Fruit fly (Drosophila melanogaster) whole organism, wandering third instar larva: ENCODE measurements around the gene Hsp23.

Experiments
- Abd-B ChIP-seq: fragments of >200 bp; optimal IDR thresholded peaks from 2 replicates; lab custom pipeline; 2017; ENCODE audit warnings: missing biosample characterization, missing genetic modification characterization
- CG32264 ChIP-seq: fragments of 200-800 bp; sonication (Bioruptor generic); optimal IDR thresholded peaks from 2 replicates; lab custom pipeline; 2016; ENCODE audit warnings: missing biosample characterization, missing genetic modification characterization
- CG9705 ChIP-seq: fragments of 200-800 bp; sonication (Bioruptor generic); optimal IDR thresholded peaks from 2 replicates; lab custom pipeline; 2018; ENCODE audit warnings: missing biosample characterization, mild to moderate bottlenecking, missing genetic modification characterization
- CrebA ChIP-seq: fragments of 200-800 bp; sonication (Bioruptor generic); optimal IDR thresholded peaks from 2 replicates; lab custom pipeline; 2016; ENCODE audit warnings: missing biosample characterization, mild to moderate bottlenecking, missing genetic modification characterization, borderline replicate concordance
- Dfd ChIP-seq: fragments of >200 bp; optimal IDR thresholded peaks from 2 replicates; lab custom pipeline; 2017; ENCODE audit warnings: missing biosample characterization, missing genetic modification characterization
- Dif ChIP-seq: fragments of 200-275, 200-300 bp; sonication (Bioruptor generic); optimal IDR thresholded peaks from 2 replicates; lab custom pipeline; 2018; ENCODE audit warnings: missing biosample characterization, missing genetic modification characterization; ENCODE audit not compliant: partially characterized antibody
- GATAd ChIP-seq: sonication (Bioruptor generic); optimal IDR thresholded peaks from 2 replicates; lab custom pipeline; 2016; ENCODE audit warnings: missing biosample characterization, missing genetic modification characterization
- HLH106 ChIP-seq: fragments of 200-800 bp; optimal IDR thresholded peaks from 3 replicates; lab custom pipeline; 2019; ENCODE audit warnings: missing biosample characterization, mild to moderate bottlenecking, missing genetic modification characterization, moderate library complexity
- Hnf4 ChIP-seq: fragments of 200-800 bp; sonication (Bioruptor generic); optimal IDR thresholded peaks from 2 replicates; lab custom pipeline; 2016; ENCODE audit warnings: missing biosample characterization, mild to moderate bottlenecking, missing genetic modification characterization
- Hr78 ChIP-seq: fragments of >200 bp; optimal IDR thresholded peaks from 2 replicates; lab custom pipeline; 2017; ENCODE audit warnings: missing biosample characterization, missing genetic modification characterization
- Hr83 ChIP-seq: fragments of 200-300 bp; sonication (Bioruptor generic); optimal IDR thresholded peaks from 2 replicates; lab custom pipeline; 2016; ENCODE audit warnings: missing biosample characterization, mild to moderate bottlenecking, missing genetic modification characterization, moderate library complexity; ENCODE audit not compliant: poor library complexity, severe bottlenecking
- Jra ChIP-seq: sonication (Bioruptor generic); optimal IDR thresholded peaks from 2 replicates; lab custom pipeline; 2016; ENCODE audit warnings: missing biosample characterization, missing genetic modification characterization
- Mio ChIP-seq: sonication (Bioruptor generic); optimal IDR thresholded peaks from 2 replicates; lab custom pipeline; 2016; ENCODE audit warnings: missing biosample characterization, missing genetic modification characterization
- Myc ChIP-seq: fragments of >200 bp; optimal IDR thresholded peaks from 2 replicates; lab custom pipeline; 2017
- N ChIP-seq: fragments of >200 bp; optimal IDR thresholded peaks from 2 replicates; lab custom pipeline; 2018; ENCODE audit warnings: missing biosample characterization, missing external identifiers, missing genetic modification characterization
- OdsH ChIP-seq: fragments of 200-800 bp; sonication (Bioruptor generic); optimal IDR thresholded peaks from 2 replicates; lab custom pipeline; 2016; ENCODE audit warnings: missing biosample characterization, mild to moderate bottlenecking, missing genetic modification characterization
- Rel ChIP-seq, 2 experiments: fragments of 200-800 bp; sonication (Bioruptor generic) in 1 of 2; optimal IDR thresholded peaks; 2 replicates in 1 of 2; 3 replicates in 1 of 2; lab custom pipeline; 2016 to 2019; ENCODE audit warnings: mild to moderate bottlenecking in 2 of 2, missing biosample characterization in 2 of 2, missing genetic modification characterization in 2 of 2, moderate library complexity in 1 of 2
- Sp1 ChIP-seq: fragments of 200-800 bp; sonication (Bioruptor generic); optimal IDR thresholded peaks from 3 replicates; lab custom pipeline; 2019; ENCODE audit warnings: missing biosample characterization, mild to moderate bottlenecking, missing genetic modification characterization, moderate library complexity
- Vsx2 ChIP-seq: fragments of 200-300, 225-300 bp; sonication (Bioruptor generic); optimal IDR thresholded peaks from 2 replicates; lab custom pipeline; 2018; ENCODE audit warnings: missing biosample characterization, missing genetic modification characterization; ENCODE audit not compliant: partially characterized antibody
- br ChIP-seq: fragments of 200-800 bp; sonication (Bioruptor generic); optimal IDR thresholded peaks from 2 replicates; lab custom pipeline; 2016; ENCODE audit warnings: missing biosample characterization, missing genetic modification characterization
- brk ChIP-seq: fragments of 200-800 bp; sonication (Bioruptor generic); optimal IDR thresholded peaks from 2 replicates; lab custom pipeline; 2016; ENCODE audit warnings: missing biosample characterization, mild to moderate bottlenecking, missing genetic modification characterization
- dl ChIP-seq, 2 experiments: fragments of 175-275, 200-275 bp in 1 of 2; fragments of 200-275 bp in 1 of 2; sonication (Bioruptor generic); optimal IDR thresholded peaks; lab custom pipeline; 2018; ENCODE audit warnings: mild to moderate bottlenecking in 2 of 2, missing biosample characterization in 2 of 2, missing genetic modification characterization in 2 of 2, moderate library complexity in 2 of 2; ENCODE audit not compliant: partially characterized antibody in 2 of 2, insufficient read depth in 1 of 2
- dmrt93B ChIP-seq: fragments of 200-800 bp; sonication (Bioruptor generic); optimal IDR thresholded peaks from 2 replicates; lab custom pipeline; 2018; ENCODE audit warnings: missing biosample characterization, mild to moderate bottlenecking, missing genetic modification characterization
- dsf ChIP-seq: sonication (Bioruptor generic); optimal IDR thresholded peaks from 2 replicates; lab custom pipeline; 2016; ENCODE audit warnings: missing biosample characterization, missing genetic modification characterization, borderline replicate concordance
- ey ChIP-seq: fragments of 200-800 bp; sonication (Bioruptor generic); optimal IDR thresholded peaks from 2 replicates; lab custom pipeline; 2016; ENCODE audit warnings: missing biosample characterization, missing genetic modification characterization
- foxo ChIP-seq, 2 experiments: fragments of 200-800 bp; sonication (Bioruptor generic); optimal IDR thresholded peaks; 2 replicates in 1 of 2; 3 replicates in 1 of 2; lab custom pipeline; 2016 to 2017; ENCODE audit warnings: missing biosample characterization in 2 of 2, missing genetic modification characterization in 2 of 2
- fru ChIP-seq: fragments of 200-800 bp; sonication (Bioruptor generic); optimal IDR thresholded peaks from 3 replicates; lab custom pipeline; 2016; ENCODE audit warnings: missing biosample characterization, mild to moderate bottlenecking, missing genetic modification characterization
- h ChIP-seq: fragments of 200-800 bp; sonication (Bioruptor generic); optimal IDR thresholded peaks from 3 replicates; lab custom pipeline; 2016; ENCODE audit warnings: missing biosample characterization, mild to moderate bottlenecking, missing genetic modification characterization
- jim ChIP-seq: fragments of 175-275, 200-325 bp; sonication (Bioruptor generic); optimal IDR thresholded peaks from 2 replicates; lab custom pipeline; 2016; ENCODE audit warnings: missing biosample characterization, mild to moderate bottlenecking, missing genetic modification characterization
- lola ChIP-seq: fragments of >200 bp; optimal IDR thresholded peaks from 2 replicates; lab custom pipeline; 2017; ENCODE audit warnings: missing biosample characterization, missing genetic modification characterization
- pan ChIP-seq: fragments of >200 bp; optimal IDR thresholded peaks from 2 replicates; lab custom pipeline; 2017
- psq ChIP-seq: fragments of 200-800 bp; sonication (Bioruptor generic); optimal IDR thresholded peaks from 3 replicates; lab custom pipeline; 2017; ENCODE audit warnings: missing biosample characterization, mild to moderate bottlenecking, missing genetic modification characterization, moderate library complexity
- rgr ChIP-seq: fragments of 200-800 bp; sonication (Bioruptor generic); optimal IDR thresholded peaks from 3 replicates; lab custom pipeline; 2016; ENCODE audit warnings: missing biosample characterization, mild to moderate bottlenecking, missing genetic modification characterization
- sage ChIP-seq: fragments of 200-800 bp; sonication (Bioruptor generic); optimal IDR thresholded peaks from 2 replicates; lab custom pipeline; 2016; ENCODE audit warnings: missing biosample characterization, mild to moderate bottlenecking, missing genetic modification characterization
- sv ChIP-seq: fragments of 200-800 bp; sonication (Bioruptor generic); optimal IDR thresholded peaks from 3 replicates; lab custom pipeline; 2016; ENCODE audit warnings: missing biosample characterization, missing genetic modification characterization
- tai ChIP-seq: sonication (Bioruptor generic); optimal IDR thresholded peaks from 2 replicates; lab custom pipeline; 2016; ENCODE audit warnings: missing biosample characterization, missing genetic modification characterization
- usp ChIP-seq: fragments of >200 bp; optimal IDR thresholded peaks from 2 replicates; lab custom pipeline; 2017; ENCODE audit warnings: missing biosample characterization, missing genetic modification characterization
- woc ChIP-seq: sonication (Bioruptor generic); optimal IDR thresholded peaks from 2 replicates; lab custom pipeline; 2016; ENCODE audit warnings: missing biosample characterization, mild to moderate bottlenecking, missing genetic modification characterization

Gene Hsp23

dm6 chr3L:9423757-9424527, 42.3 kb downstream of the Hsp23 start:
- TF ChIP-seq Rel (GFP tag; optimal IDR thresholded peaks at IDR 0.05; lab: Kevin White, UChicago): no peak
- peak; percentile 76 for TF ChIP-seq Rel (tag; optimal IDR thresholded peaks at IDR 0.05; lab: Kevin White, UChicago)
- no peak for TF ChIP-seq N (GFP tag; lab: Kevin White, UChicago)
- TF ChIP-seq Mio (GFP tag; lab: Kevin White, UChicago): no peak
- TF ChIP-seq ey (GFP tag; lab: Kevin White, UChicago): no peak
- no peak for TF ChIP-seq dl (GFP tag; optimal IDR thresholded peaks at IDR 0.05; lab: Kevin White, UChicago; ENCODE audit: insufficient read depth in 1 of 2, partially characterized antibody in 2 of 2)

DNA sequence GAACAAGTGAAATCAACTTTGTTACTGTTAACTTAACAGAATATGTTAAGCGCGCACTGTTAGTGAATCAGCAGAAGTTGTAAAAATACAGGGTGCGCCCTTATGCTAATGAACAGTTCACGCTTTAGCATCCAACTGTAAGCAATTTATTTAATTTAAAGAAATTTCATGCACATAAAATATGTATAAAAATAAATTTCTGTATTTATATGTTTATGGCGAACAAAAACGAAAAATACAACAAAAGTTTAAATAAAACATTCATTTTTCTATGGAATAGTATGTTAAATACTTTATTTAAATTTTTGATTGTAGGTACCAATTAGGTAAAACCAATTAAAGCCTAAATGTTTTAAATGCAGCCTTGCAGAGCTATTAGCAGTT, 42.8 kb downstream of the Hsp23 start:
- TF ChIP-seq tai (GFP tag; lab: Kevin White, UChicago): no peak
- peak; percentile 62 for TF ChIP-seq brk (GFP tag; lab: Kevin White, UChicago)
- TF ChIP-seq rgr (GFP tag; lab: Kevin White, UChicago): no peak
- peak in 1 of 2 experiments; percentile 14 for TF ChIP-seq foxo (GFP tag; optimal IDR thresholded peaks at IDR 0.05; lab: Kevin White, UChicago)
- TF ChIP-seq HLH106 (tag; lab: Kevin White, UChicago): no peak
- TF ChIP-seq GATAd (GFP tag; lab: Kevin White, UChicago): no peak
- peak; percentile 8 for TF ChIP-seq OdsH (GFP tag; lab: Kevin White, UChicago)
- peak; percentile 8 for TF ChIP-seq sage (GFP tag; lab: Kevin White, UChicago)
- TF ChIP-seq Sp1: peak; percentile 4
- TF ChIP-seq Hr83 (GFP tag; lab: Kevin White, UChicago): no peak
- TF ChIP-seq, all 38 proteins: peak for 5

- TF ChIP-seq foxo (GFP tag; optimal IDR thresholded peaks at IDR 0.05; lab: Kevin White, UChicago) (no peak), rgr (GFP tag; lab: Kevin White, UChicago) (no peak)
These were observed 44.2 kb downstream of the Hsp23 start for dm6 chr3L:9425838-9426237.

- TF ChIP-seq woc (GFP tag; lab: Kevin White, UChicago) (peak; percentile 99), usp (peak; percentile 11), Dfd (GFP tag; lab: Kevin White, UChicago) (peak; percentile 97), dsf (GFP tag; lab: Kevin White, UChicago) (peak; percentile 97), GATAd (GFP tag; lab: Kevin White, UChicago) (peak; percentile 97), tai (GFP tag; lab: Kevin White, UChicago) (peak; percentile 99), jim (GFP tag; lab: Kevin White, UChicago) (peak; percentile 94), fru (peak; percentile 99), Myc (lab: Kevin White, UChicago) (peak; percentile 20), Vsx2 (GFP tag; lab: Kevin White, UChicago) (no peak), brk (GFP tag; lab: Kevin White, UChicago) (peak; percentile 93), psq (GFP tag; lab: Kevin White, UChicago) (peak; percentile 97), CG32264 (GFP tag; lab: Kevin White, UChicago) (peak; percentile 97), Mio (GFP tag; lab: Kevin White, UChicago) (peak; percentile 94), Sp1 (peak; percentile 98), foxo (GFP tag; optimal IDR thresholded peaks at IDR 0.05; lab: Kevin White, UChicago) (peak; percentile 91 to 99), h (GFP tag; lab: Kevin White, UChicago) (peak; percentile 99), Abd-B (no peak), Hnf4 (GFP tag; lab: Kevin White, UChicago) (peak; percentile 99), HLH106 (tag; lab: Kevin White, UChicago) (peak; percentile 99), dl (GFP tag; optimal IDR thresholded peaks at IDR 0.05; lab: Kevin White, UChicago; ENCODE audit: insufficient read depth in 1 of 2, partially characterized antibody in 2 of 2) (no peak), Hr83 (GFP tag; lab: Kevin White, UChicago) (peak; percentile 98), Jra (GFP tag; lab: Kevin White, UChicago) (peak; percentile 98), pan (lab: Kevin White, UChicago) (no peak), sv (GFP tag; lab: Kevin White, UChicago) (peak; percentile 99), lola (no peak), Rel (GFP tag; optimal IDR thresholded peaks at IDR 0.05; lab: Kevin White, UChicago) (peak; percentile 50), Rel (tag; optimal IDR thresholded peaks at IDR 0.05; lab: Kevin White, UChicago) (peak; percentile 91), sage (GFP tag; lab: Kevin White, UChicago) (peak; percentile 91), CG9705 (GFP tag; lab: Kevin White, UChicago) (peak; percentile 99), N (GFP tag; lab: Kevin White, UChicago) (no peak), br (GFP tag; lab: Kevin White, UChicago) (peak; percentile 99), rgr (GFP tag; lab: Kevin White, UChicago) (peak; percentile 99), dmrt93B (GFP tag; lab: Kevin White, UChicago) (peak; percentile 100), OdsH (GFP tag; lab: Kevin White, UChicago) (peak; percentile 99), Hr78 (GFP tag; lab: Kevin White, UChicago) (no peak), Dif (GFP tag; lab: Kevin White, UChicago) (no peak), ey (GFP tag; lab: Kevin White, UChicago) (peak; percentile 99), CrebA (GFP tag; lab: Kevin White, UChicago) (no peak)
These were observed 45.1 kb downstream of the Hsp23 start, which contains the start of the genes Atat and Shc for dm6 chr3L:9426656-9427294. Gene Atat, minus strand, starts transcription at chr3L:9426758. Gene Shc, plus strand, starts transcription at chr3L:9427010.
